Fruit fly (Drosophila melanogaster) whole organism, embryonic: ENCODE results near the gene Dad1.

Source experiments
- Blimp-1 ChIP-seq: fragments of 200-800 bp; sonication (Bioruptor generic); optimal IDR thresholded peaks from 3 replicates; lab custom pipeline; 2018; ENCODE audit warnings: missing biosample characterization, missing genetic modification characterization, mild to moderate bottlenecking, moderate library complexity, missing genetic modification reagents
- CG10147 ChIP-seq: fragments of 200-800 bp; sonication (Bioruptor generic); optimal IDR thresholded peaks from 2 replicates; lab custom pipeline; 2019; ENCODE audit warnings: missing biosample characterization, mild to moderate bottlenecking, missing genetic modification characterization, moderate library complexity
- CG10209 ChIP-seq: fragments of 200-800 bp; sonication (Bioruptor generic); optimal IDR thresholded peaks from 3 replicates; lab custom pipeline; 2017; ENCODE audit warnings: missing biosample characterization, mild to moderate bottlenecking, missing genetic modification characterization, missing genetic modification reagents
- CG10654 ChIP-seq: fragments of 200-800 bp; sonication (Bioruptor generic); optimal IDR thresholded peaks from 2 replicates; lab custom pipeline; 2016; ENCODE audit warnings: missing biosample characterization, missing genetic modification characterization
- CG11504 ChIP-seq: fragments of 200-800 bp; sonication (Bioruptor generic); optimal IDR thresholded peaks from 3 replicates; lab custom pipeline; 2019; ENCODE audit warnings: missing biosample characterization, mild to moderate bottlenecking, missing genetic modification characterization, moderate library complexity
- CG12391 ChIP-seq: fragments of 200-800 bp; sonication (Bioruptor generic); optimal IDR thresholded peaks from 3 replicates; lab custom pipeline; 2018; ENCODE audit warnings: missing biosample characterization, mild to moderate bottlenecking, missing genetic modification characterization, moderate library complexity
- CG15011 ChIP-seq: fragments of 200-800 bp; sonication (Bioruptor generic); optimal IDR thresholded peaks from 3 replicates; lab custom pipeline; 2018; ENCODE audit warnings: missing biosample characterization, mild to moderate bottlenecking, missing genetic modification characterization
- CG17612 ChIP-seq: fragments of 200-800 bp; sonication (Bioruptor generic); IDR thresholded peaks from 2 replicates; pipeline ENCODE4 v1.3.6; 2022; ENCODE audit warnings: missing biosample characterization, missing genetic modification characterization
- CG2199 ChIP-seq: fragments of 200-800 bp; sonication (Bioruptor generic); IDR thresholded peaks from 3 replicates; pipeline ENCODE4 v1.3.6; 2022; ENCODE audit warnings: missing biosample characterization, missing genetic modification characterization
- CG3065 ChIP-seq: fragments of 200-800 bp; sonication (Bioruptor generic); optimal IDR thresholded peaks from 2 replicates; lab custom pipeline; 2016; ENCODE audit warnings: missing biosample characterization, missing genetic modification characterization
- CG31441 ChIP-seq: fragments of 200-800 bp; sonication (Bioruptor generic); IDR thresholded peaks from 2 replicates; pipeline ENCODE4 v1.3.6; 2022; ENCODE audit warnings: missing biosample characterization, missing genetic modification characterization
- CG4360 ChIP-seq: fragments of 200-800 bp; sonication (Bioruptor generic); IDR thresholded peaks from 2 replicates; pipeline ENCODE4 v1.3.6; 2022; ENCODE audit warnings: missing biosample characterization, missing genetic modification characterization
- CG4820 ChIP-seq: fragments of 200-800 bp; sonication (Bioruptor generic); optimal IDR thresholded peaks from 3 replicates; lab custom pipeline; 2016; ENCODE audit warnings: missing biosample characterization, missing genetic modification characterization
- CG5953 ChIP-seq: fragments of 200-800 bp; sonication (Bioruptor generic); IDR thresholded peaks from 2 replicates; pipeline ENCODE4 v1.3.6; 2022; ENCODE audit warnings: missing biosample characterization, missing genetic modification characterization
- CG8388 ChIP-seq: fragments of 200-800 bp; sonication (Bioruptor generic); optimal IDR thresholded peaks from 2 replicates; lab custom pipeline; 2019; ENCODE audit warnings: missing biosample characterization, mild to moderate bottlenecking, missing genetic modification characterization, moderate library complexity
- CG9609 ChIP-seq: fragments of 200-800 bp; sonication (Bioruptor generic); optimal IDR thresholded peaks from 3 replicates; lab custom pipeline; 2016; ENCODE audit warnings: missing biosample characterization, missing genetic modification characterization
- CG9932 ChIP-seq: fragments of 200-800 bp; sonication (Bioruptor generic); IDR thresholded peaks from 2 replicates; pipeline ENCODE4 v1.3.6; 2022; ENCODE audit warnings: missing biosample characterization, missing genetic modification characterization
- CrebB ChIP-seq: fragments of 200-800 bp; sonication (Bioruptor generic); optimal IDR thresholded peaks from 3 replicates; lab custom pipeline; 2018; ENCODE audit warnings: missing biosample characterization, mild to moderate bottlenecking, missing genetic modification characterization
- Dbx ChIP-seq: fragments of 200-800 bp; sonication (Bioruptor generic); IDR thresholded peaks from 3 replicates; pipeline ENCODE4 v1.3.6; 2022; ENCODE audit warnings: missing biosample characterization, missing genetic modification characterization
- Dek ChIP-seq: fragments of 200-800 bp; sonication (Bioruptor generic); optimal IDR thresholded peaks from 3 replicates; lab custom pipeline; 2019; ENCODE audit warnings: missing biosample characterization, mild to moderate bottlenecking, missing genetic modification characterization, moderate library complexity
- Doc2 ChIP-seq: fragments of 200-800 bp; sonication (Bioruptor generic); IDR thresholded peaks from 2 replicates; pipeline ENCODE4 v1.3.6; 2022; ENCODE audit warnings: missing biosample characterization, missing genetic modification characterization
- Fer1 ChIP-seq: fragments of 200-800 bp; sonication (Bioruptor generic); optimal IDR thresholded peaks from 2 replicates; lab custom pipeline; 2017; ENCODE audit warnings: missing biosample characterization, mild to moderate bottlenecking, missing genetic modification characterization
- Fer2 ChIP-seq: fragments of 200-800 bp; sonication (Bioruptor generic); optimal IDR thresholded peaks from 2 replicates; lab custom pipeline; 2018; ENCODE audit warnings: missing biosample characterization, mild to moderate bottlenecking, missing genetic modification characterization, moderate library complexity
- GATAe ChIP-seq: fragments of 200-800 bp; sonication (Bioruptor generic); conservative IDR thresholded peaks from 2 replicates; pipeline ENCODE4 v1.3.6; 2022; ENCODE audit warnings: missing biosample characterization, missing genetic modification characterization
- Gug ChIP-seq: fragments of 200-800 bp; sonication (Bioruptor generic); IDR thresholded peaks from 4 replicates; pipeline ENCODE4 v1.3.6; 2022; ENCODE audit warnings: missing biosample characterization, missing genetic modification characterization
- HLH54F ChIP-seq: fragments of 200-800 bp; sonication (Bioruptor generic); optimal IDR thresholded peaks from 3 replicates; lab custom pipeline; 2016; ENCODE audit warnings: missing biosample characterization, missing genetic modification characterization
- NC2α ChIP-seq: fragments of 200-800 bp; sonication (Bioruptor generic); optimal IDR thresholded peaks from 2 replicates; lab custom pipeline; 2016; ENCODE audit warnings: missing biosample characterization, missing genetic modification characterization
- PHDP ChIP-seq: fragments of 200-800 bp; sonication (Bioruptor generic); optimal IDR thresholded peaks from 3 replicates; lab custom pipeline; 2018; ENCODE audit warnings: missing biosample characterization, mild to moderate bottlenecking, missing genetic modification characterization, moderate library complexity
- Pdp1 ChIP-seq, 2 experiments: fragments of 200-800 bp; sonication (Bioruptor generic); optimal IDR thresholded peaks; 3 replicates each; lab custom pipeline; 2016; ENCODE audit warnings: missing biosample characterization in 2 of 2, missing genetic modification characterization in 2 of 2, mild to moderate bottlenecking in 1 of 2, moderate library complexity in 1 of 2
- Sox102F ChIP-seq: fragments of 200-800 bp; sonication (Bioruptor generic); optimal IDR thresholded peaks from 2 replicates; lab custom pipeline; 2018; ENCODE audit warnings: missing biosample characterization, mild to moderate bottlenecking, missing genetic modification characterization, moderate library complexity
- TFAM ChIP-seq: fragments of 200-800 bp; sonication (Bioruptor generic); optimal IDR thresholded peaks from 2 replicates; lab custom pipeline; 2017; ENCODE audit warnings: missing biosample characterization, missing genetic modification characterization, inconsistent platforms
- Xbp1 ChIP-seq: fragments of 200-800 bp; sonication (Bioruptor generic); optimal IDR thresholded peaks from 3 replicates; lab custom pipeline; 2016; ENCODE audit warnings: missing biosample characterization, mild to moderate bottlenecking, missing genetic modification characterization
- ap ChIP-seq: fragments of 200-800 bp; sonication (Bioruptor generic); IDR thresholded peaks from 2 replicates; pipeline ENCODE4 v1.3.6; 2022; ENCODE audit warnings: missing biosample characterization, missing genetic modification characterization
- ase ChIP-seq: fragments of 200-800 bp; sonication (Bioruptor generic); IDR thresholded peaks from 3 replicates; pipeline ENCODE4 v1.3.6; 2022; ENCODE audit warnings: missing biosample characterization, missing genetic modification characterization
- az2 ChIP-seq: fragments of 200-800 bp; sonication (Bioruptor generic); optimal IDR thresholded peaks from 3 replicates; lab custom pipeline; 2016; ENCODE audit warnings: missing biosample characterization, missing genetic modification characterization
- bowl ChIP-seq: fragments of 200-800 bp; sonication (Bioruptor generic); IDR thresholded peaks from 2 replicates; pipeline ENCODE4 v1.3.6; 2022; ENCODE audit warnings: missing biosample characterization, missing genetic modification characterization
- corto ChIP-seq: fragments of 200-800 bp; sonication (Bioruptor generic); optimal IDR thresholded peaks from 2 replicates; lab custom pipeline; 2016; ENCODE audit warnings: missing biosample characterization, mild to moderate bottlenecking, missing genetic modification characterization, moderate library complexity
- emc ChIP-seq: fragments of 200-800 bp; sonication (Bioruptor generic); optimal IDR thresholded peaks from 2 replicates; lab custom pipeline; 2016; ENCODE audit warnings: missing biosample characterization, missing genetic modification characterization
- gsb ChIP-seq: fragments of 200-800 bp; sonication (Bioruptor generic); IDR thresholded peaks from 2 replicates; pipeline ENCODE4 v1.3.6; 2022; ENCODE audit warnings: missing biosample characterization, missing genetic modification characterization
- hb ChIP-seq: fragments of 200-800 bp; sonication (Bioruptor generic); IDR thresholded peaks from 3 replicates; pipeline ENCODE4 v1.3.6; 2022; ENCODE audit warnings: missing biosample characterization, missing genetic modification characterization; ENCODE audit not compliant: partially characterized antibody
- hbn ChIP-seq: fragments of 200-800 bp; sonication (Bioruptor generic); IDR thresholded peaks from 2 replicates; pipeline ENCODE4 v1.3.6; 2022; ENCODE audit warnings: missing biosample characterization, missing genetic modification characterization; ENCODE audit not compliant: partially characterized antibody
- hkb ChIP-seq, 2 experiments: fragments of 200-800 bp in 1 of 2; fragments of >200 bp in 1 of 2; sonication (Bioruptor generic) in 1 of 2; IDR thresholded peaks in 1 of 2; optimal IDR thresholded peaks in 1 of 2; 2 replicates each; pipeline versions ENCODE4 v1.3.6 to Lab custom; 2017 to 2022; ENCODE audit warnings: missing biosample characterization in 1 of 2, missing genetic modification characterization in 1 of 2
- onecut ChIP-seq: fragments of 200-800 bp; sonication (Bioruptor generic); IDR thresholded peaks from 2 replicates; pipeline ENCODE4 v1.3.6; 2022; ENCODE audit warnings: missing biosample characterization, missing genetic modification characterization
- p53 ChIP-seq: fragments of 200-800 bp; sonication (Bioruptor generic); optimal IDR thresholded peaks from 2 replicates; lab custom pipeline; 2016; ENCODE audit warnings: missing biosample characterization, missing genetic modification characterization
- schlank ChIP-seq: fragments of 200-800 bp; sonication (Bioruptor generic); optimal IDR thresholded peaks from 2 replicates; lab custom pipeline; 2018; ENCODE audit warnings: missing biosample characterization, mild to moderate bottlenecking, missing genetic modification characterization
- shn ChIP-seq: fragments of 200-800 bp; sonication (Bioruptor generic); optimal IDR thresholded peaks from 3 replicates; lab custom pipeline; 2016; ENCODE audit warnings: missing biosample characterization, missing genetic modification characterization
- tna ChIP-seq: fragments of 200-800 bp; sonication (Bioruptor generic); IDR thresholded peaks from 2 replicates; pipeline ENCODE4 v1.3.6; 2022; ENCODE audit warnings: missing biosample characterization, missing genetic modification characterization; ENCODE audit not compliant: partially characterized antibody
- wek ChIP-seq: fragments of 200-800 bp; sonication (Bioruptor generic); optimal IDR thresholded peaks from 3 replicates; lab custom pipeline; 2018; ENCODE audit warnings: missing biosample characterization, mild to moderate bottlenecking, missing genetic modification characterization, moderate library complexity
- zfh1 ChIP-seq: fragments of 200-800 bp; sonication (Bioruptor generic); IDR thresholded peaks from 3 replicates; pipeline ENCODE4 v1.3.6; 2022; ENCODE audit warnings: missing biosample characterization, missing genetic modification characterization

The Dad1 gene

DNA sequence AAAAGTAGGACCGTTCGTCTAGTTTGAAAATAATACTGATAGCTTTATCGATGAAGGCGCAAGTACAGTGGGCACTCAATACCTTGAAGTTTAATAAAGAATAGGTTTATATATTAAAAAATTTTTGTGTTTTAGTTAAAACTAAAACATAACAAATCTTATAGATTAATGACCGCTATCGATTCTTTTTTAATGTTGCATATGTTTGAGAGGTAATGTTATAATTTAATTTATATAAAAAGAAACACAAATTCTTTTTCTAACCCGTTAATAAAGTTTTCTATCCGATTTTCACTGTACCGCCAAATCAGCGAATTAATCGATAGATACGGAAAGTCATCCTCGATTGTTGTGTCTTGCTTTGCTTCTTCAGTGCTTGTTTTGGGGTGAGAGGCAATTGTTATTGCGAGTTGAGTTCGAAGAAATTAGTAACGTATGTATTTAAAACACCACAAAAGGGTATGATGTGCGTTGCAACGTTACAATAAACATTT, at the start of gene Dad1, which contains the start of gene CG13384:
Dad1 (minus strand) TSS at position 30 of the 494 bp plus-strand sequence.
CG13384 (plus strand) TSS at position 348 of the 494 bp plus-strand sequence.
- TF ChIP-seq Fer1 (GFP tag; lab: Kevin White, UChicago) (peak; percentile 95), GATAe (GFP tag; lab: Robert Waterston, UW) (peak; percentile 86), CG4820 (GFP tag; lab: Kevin White, UChicago) (peak; percentile 83), shn (GFP tag; lab: Kevin White, UChicago) (peak; percentile 35), bowl (GFP tag; lab: Robert Waterston, UW) (peak; percentile 48; the same call in 1 of the 2 replicates), Gug (GFP tag; lab: Robert Waterston, UW) (peak; percentile 78), CG10209 (GFP tag; lab: Kevin White, UChicago) (peak; percentile 92), TFAM (GFP tag; lab: Kevin White, UChicago) (no peak), ase (peak; percentile 76; the same call in 2 of the 3 replicates), emc (GFP tag; lab: Kevin White, UChicago) (no peak), PHDP (tag; lab: Kevin White, UChicago) (peak; percentile 96), hbn (no peak; the same call in 1 of the 2 replicates), CG9609 (GFP tag; lab: Kevin White, UChicago) (no peak), CrebB (tag; lab: Kevin White, UChicago) (peak; percentile 83), Blimp-1 (peak; percentile 88), Sox102F (GFP tag; lab: Kevin White, UChicago) (peak; percentile 91), hkb (optimal IDR thresholded peaks at IDR 0.05; lab: Kevin White, UChicago) (no peak), hkb (GFP tag; IDR thresholded peaks at IDR 0.05; lab: Robert Waterston, UW) (peak; percentile 85), CG8388 (GFP tag; lab: Kevin White, UChicago) (peak; percentile 90), tna (GFP tag; lab: Robert Waterston, UW) (no peak), CG9932 (GFP tag; lab: Robert Waterston, UW) (peak; percentile 97), CG10654 (GFP tag; lab: Kevin White, UChicago) (peak; percentile 80), Doc2 (GFP tag; lab: Robert Waterston, UW) (0 out of 2 replicates have a peak, but pooled peaks have one; percentile 22), wek (peak; percentile 15), p53 (GFP tag; lab: Kevin White, UChicago) (no peak), CG11504 (tag; lab: Kevin White, UChicago) (peak; percentile 89), zfh1 (GFP tag; lab: Robert Waterston, UW) (peak; percentile 85), CG2199 (GFP tag; lab: Robert Waterston, UW) (0 out of 3 replicates have a peak, but pooled peaks have one; percentile 62), CG5953 (peak; percentile 58; the same call in 1 of the 2 replicates), Dbx (peak; percentile 93), CG10147 (GFP tag; lab: Kevin White, UChicago) (peak; percentile 94), ap (GFP tag; lab: Robert Waterston, UW) (peak; percentile 78), HLH54F (peak; percentile 64), CG4360 (GFP tag; lab: Robert Waterston, UW) (0 out of 2 replicates have a peak, but pooled peaks have one; percentile 42), Fer2 (tag; lab: Kevin White, UChicago) (peak; percentile 94), CG3065 (peak; percentile 57), Dek (peak; percentile 96), CG31441 (GFP tag; lab: Robert Waterston, UW) (peak; percentile 97), corto (GFP tag; lab: Kevin White, UChicago) (peak; percentile 86), NC2α (peak; percentile 5), CG15011 (peak; percentile 87), CG17612 (peak; percentile 82), onecut (GFP tag; lab: Robert Waterston, UW) (peak; percentile 71), Pdp1 (GFP tag; optimal IDR thresholded peaks at IDR 0.05; lab: Kevin White, UChicago) (peak; percentile 49 to 74), Xbp1 (peak; percentile 95), schlank (tag; lab: Kevin White, UChicago) (peak; percentile 72), hb (GFP tag; lab: Robert Waterston, UW) (no peak), az2 (GFP tag; lab: Kevin White, UChicago) (peak; percentile 92), gsb (peak; percentile 78), CG12391 (tag; lab: Kevin White, UChicago) (peak; percentile 97)
